Worm (Caenorhabditis elegans): ENCODE measurements around the gene Y110A2AR.1.

- TF ChIP-seq med-1 (GFP tag; optimal IDR thresholded peaks at IDR 0.05; ENCODE audit: insufficient read depth) (no peak), cog-1 (tag; optimal IDR thresholded peaks at IDR 0.05) (no peak), tab-1 (GFP tag; IDR thresholded peaks at IDR 0.05) (no peak), ztf-29 (GFP tag; IDR thresholded peaks at IDR 0.05) (no peak), klf-2 (GFP tag; conservative IDR thresholded peaks at IDR 0.05) (no peak), ztf-23 (GFP tag; IDR thresholded peaks at IDR 0.05) (no peak), T22C8.4 (GFP tag; IDR thresholded peaks at IDR 0.05) (no peak), flt-1 (GFP tag; IDR thresholded peaks at IDR 0.05) (no peak)
Measured at ce11 chrII:2962531-2963164, 43.1 kb downstream of the Y110A2AR.1 start.
